Fruit fly (Drosophila melanogaster): Measurements from ENCODE around the gene Sfp24Ba.

The Sfp24Ba gene

DNA sequence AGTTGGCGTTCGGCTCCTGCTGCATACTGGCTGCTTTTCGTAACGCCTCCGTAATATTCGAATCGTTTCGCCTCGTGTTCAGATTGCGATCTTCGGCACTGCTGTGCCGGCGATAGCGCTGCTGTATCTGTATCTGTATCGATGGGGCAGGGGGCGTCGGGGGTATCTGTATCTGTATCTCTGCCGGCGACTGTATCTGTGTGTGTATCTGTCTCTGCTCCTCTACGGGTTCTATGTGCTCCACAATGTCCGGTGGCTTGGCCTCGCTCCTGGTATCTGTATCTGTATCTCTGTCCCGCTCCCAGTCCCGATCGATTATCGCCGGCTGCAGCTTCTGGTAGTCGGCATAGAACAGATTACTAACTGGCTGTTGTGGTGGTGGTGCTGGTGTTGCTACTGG lies 28.4 kb downstream of the Sfp24Ba start (continued):
- TF ChIP-seq kah (GFP tag; optimal IDR thresholded peaks at IDR 0.05) = no peak
- no peak for TF ChIP-seq Fer3 (tag; optimal IDR thresholded peaks at IDR 0.05)
- no peak for TF ChIP-seq CG2875 (GFP tag; optimal IDR thresholded peaks at IDR 0.05)
- no peak for TF ChIP-seq CG11398 (GFP tag; optimal IDR thresholded peaks at IDR 0.05)
- TF ChIP-seq gce (GFP tag; IDR thresholded peaks at IDR 0.05) = no peak
- no peak for TF ChIP-seq Hr78 (GFP tag; optimal IDR thresholded peaks at IDR 0.05)
- peak; percentile 35 for TF ChIP-seq CG18599 (GFP tag; optimal IDR thresholded peaks at IDR 0.05)
- TF ChIP-seq Dp (GFP tag; optimal IDR thresholded peaks at IDR 0.05) = no peak
- TF ChIP-seq CG10274 (GFP tag; optimal IDR thresholded peaks at IDR 0.05) = no peak
- no peak for TF ChIP-seq CG7745 (tag; optimal IDR thresholded peaks at IDR 0.05)
- no peak for TF ChIP-seq Scr (GFP tag; IDR thresholded peaks at IDR 0.05; ENCODE audit: partially characterized antibody)
- TF ChIP-seq Mad (GFP tag; optimal IDR thresholded peaks at IDR 0.05) = no peak
- no peak for TF ChIP-seq Ssrp (tag; optimal IDR thresholded peaks at IDR 0.05)
- TF ChIP-seq Ravus (GFP tag; IDR thresholded peaks at IDR 0.05) = no peak
- no peak for TF ChIP-seq hbn (GFP tag; IDR thresholded peaks at IDR 0.05; ENCODE audit: partially characterized antibody)
- TF ChIP-seq CG13287 (GFP tag; IDR thresholded peaks at IDR 0.05; ENCODE audit: partially characterized antibody) = no peak
- no peak for TF ChIP-seq Sox102F (GFP tag; optimal IDR thresholded peaks at IDR 0.05)
- TF ChIP-seq tin (GFP tag; optimal IDR thresholded peaks at IDR 0.05) = no peak
- TF ChIP-seq tap (tag; optimal IDR thresholded peaks at IDR 0.05) = no peak
- no peak for TF ChIP-seq CG14014 (GFP tag; IDR thresholded peaks at IDR 0.05)
- peak; percentile 39 for TF ChIP-seq mirr (GFP tag; optimal IDR thresholded peaks at IDR 0.05)
- TF ChIP-seq CG12391 (tag; optimal IDR thresholded peaks at IDR 0.05) = no peak
- no peak for TF ChIP-seq Kr (GFP tag; optimal IDR thresholded peaks at IDR 0.05)
- TF ChIP-seq slp2 (GFP tag; optimal IDR thresholded peaks at IDR 0.05) = no peak
- no peak for TF ChIP-seq Rx (GFP tag; IDR thresholded peaks at IDR 0.05)
- TF ChIP-seq bigmax (GFP tag; optimal IDR thresholded peaks at IDR 0.05) = no peak
- TF ChIP-seq Med (GFP tag) = peak; percentile 77
- no peak for TF ChIP-seq CG13424 (tag; optimal IDR thresholded peaks at IDR 0.05)
- no peak for TF ChIP-seq CG18619 (GFP tag; optimal IDR thresholded peaks at IDR 0.05)
- TF ChIP-seq zen (tag; optimal IDR thresholded peaks at IDR 0.05) = no peak
- no peak for TF ChIP-seq pum (GFP tag; optimal IDR thresholded peaks at IDR 0.05)
- TF ChIP-seq yki (optimal IDR thresholded peaks at IDR 0.05) = no peak
- no peak for TF ChIP-seq B-H2 (GFP tag; optimal IDR thresholded peaks at IDR 0.05)
- no peak for TF ChIP-seq CG33557 (GFP tag; optimal IDR thresholded peaks at IDR 0.05)
- TF ChIP-seq CG15601 (tag; optimal IDR thresholded peaks at IDR 0.05) = no peak
- TF ChIP-seq CG5953 (GFP tag; IDR thresholded peaks at IDR 0.05) = no peak
- TF ChIP-seq CG12299 (tag; optimal IDR thresholded peaks at IDR 0.05) = no peak
- TF ChIP-seq phol (tag; optimal IDR thresholded peaks at IDR 0.05) = no peak
- TF ChIP-seq Doc2 (GFP tag; IDR thresholded peaks at IDR 0.05) = no peak
- no peak for TF ChIP-seq Atf3 (GFP tag; optimal IDR thresholded peaks at IDR 0.05)
- TF ChIP-seq CG30403 (GFP tag; optimal IDR thresholded peaks at IDR 0.05) = no peak
- no peak for TF ChIP-seq CG7372 (GFP tag; IDR thresholded peaks at IDR 0.05)
- no peak for TF ChIP-seq gsb-n (tag; optimal IDR thresholded peaks at IDR 0.05)
- TF ChIP-seq lilli (GFP tag; optimal IDR thresholded peaks at IDR 0.05) = no peak
- no peak for TF ChIP-seq CG8924 (tag; optimal IDR thresholded peaks at IDR 0.05)
- TF ChIP-seq cwo (GFP tag; optimal IDR thresholded peaks at IDR 0.05) = peak; percentile 74
- TF ChIP-seq onecut (GFP tag; IDR thresholded peaks at IDR 0.05) = no peak
- no peak for TF ChIP-seq CG3065 (GFP tag; optimal IDR thresholded peaks at IDR 0.05)
- TF ChIP-seq Mrtf (GFP tag; IDR thresholded peaks at IDR 0.05) = no peak
- no peak for TF ChIP-seq Lhr (GFP tag; optimal IDR thresholded peaks at IDR 0.05)
- TF ChIP-seq NfI (GFP tag; optimal IDR thresholded peaks at IDR 0.05) = no peak
- TF ChIP-seq so (GFP tag; IDR thresholded peaks at IDR 0.05) = no peak
